Fruit fly (Drosophila melanogaster) whole organism, embryonic: ENCODE data around the gene vib.

Experiments
- Aef1 ChIP-seq: fragments of 200-800 bp; sonication (Bioruptor generic); IDR thresholded peaks from 3 replicates; pipeline ENCODE4 v1.3.6; 2022; ENCODE audit warnings: missing biosample characterization, missing genetic modification characterization
- CG10147 ChIP-seq: fragments of 200-800 bp; sonication (Bioruptor generic); optimal IDR thresholded peaks from 2 replicates; lab custom pipeline; 2019; ENCODE audit warnings: missing biosample characterization, mild to moderate bottlenecking, missing genetic modification characterization, moderate library complexity
- CG10267 ChIP-seq: fragments of 200-800 bp; sonication (Bioruptor generic); optimal IDR thresholded peaks from 2 replicates; lab custom pipeline; 2018; ENCODE audit warnings: missing biosample characterization, mild to moderate bottlenecking, missing genetic modification characterization, moderate library complexity
- CG11093 ChIP-seq: fragments of 200-800 bp; sonication (Bioruptor generic); IDR thresholded peaks from 3 replicates; pipeline ENCODE4 v1.3.6; 2022; ENCODE audit warnings: missing biosample characterization, missing genetic modification characterization
- CG11504 ChIP-seq: fragments of 200-800 bp; sonication (Bioruptor generic); optimal IDR thresholded peaks from 3 replicates; lab custom pipeline; 2019; ENCODE audit warnings: missing biosample characterization, mild to moderate bottlenecking, missing genetic modification characterization, moderate library complexity
- CG11560 ChIP-seq: fragments of 200-800 bp; sonication (Bioruptor generic); IDR thresholded peaks from 3 replicates; pipeline ENCODE4 v1.3.6; 2022; ENCODE audit warnings: missing biosample characterization, missing genetic modification characterization
- CG12299 ChIP-seq: fragments of 200-800 bp; sonication (Bioruptor generic); optimal IDR thresholded peaks from 2 replicates; lab custom pipeline; 2018; ENCODE audit warnings: missing biosample characterization, mild to moderate bottlenecking, missing genetic modification characterization
- CG13624 ChIP-seq: fragments of 200-800 bp; sonication (Bioruptor generic); optimal IDR thresholded peaks from 2 replicates; lab custom pipeline; 2016; ENCODE audit warnings: missing biosample characterization, missing genetic modification characterization
- CG15011 ChIP-seq: fragments of 200-800 bp; sonication (Bioruptor generic); optimal IDR thresholded peaks from 3 replicates; lab custom pipeline; 2018; ENCODE audit warnings: missing biosample characterization, mild to moderate bottlenecking, missing genetic modification characterization
- CG16815 ChIP-seq: fragments of 200-800 bp; sonication (Bioruptor generic); optimal IDR thresholded peaks from 3 replicates; lab custom pipeline; 2017; ENCODE audit warnings: missing biosample characterization, mild to moderate bottlenecking, missing genetic modification characterization
- CG18599 ChIP-seq: fragments of 200-800 bp; sonication (Bioruptor generic); optimal IDR thresholded peaks from 3 replicates; lab custom pipeline; 2017; ENCODE audit warnings: missing biosample characterization, missing genetic modification characterization, mild to moderate bottlenecking, moderate library complexity, missing genetic modification reagents
- CG34422 ChIP-seq: fragments of 200-800 bp; sonication (Bioruptor generic); IDR thresholded peaks from 3 replicates; pipeline ENCODE4 v1.3.6; 2022; ENCODE audit warnings: missing biosample characterization, missing genetic modification characterization
- CG3838 ChIP-seq: fragments of 200-800 bp; sonication (Bioruptor generic); optimal IDR thresholded peaks from 3 replicates; lab custom pipeline; 2016; ENCODE audit warnings: missing biosample characterization, missing genetic modification characterization
- CG4730 ChIP-seq: fragments of 200-800 bp; sonication (Bioruptor generic); IDR thresholded peaks from 2 replicates; pipeline ENCODE4 v1.3.6; 2022; ENCODE audit warnings: missing biosample characterization, missing genetic modification characterization
- CG6791 ChIP-seq: fragments of 200-800 bp; sonication (Bioruptor generic); IDR thresholded peaks from 3 replicates; pipeline ENCODE4 v1.3.6; 2022; ENCODE audit warnings: missing biosample characterization, missing genetic modification characterization; ENCODE audit not compliant: partially characterized antibody
- CG8388 ChIP-seq: fragments of 200-800 bp; sonication (Bioruptor generic); optimal IDR thresholded peaks from 2 replicates; lab custom pipeline; 2019; ENCODE audit warnings: missing biosample characterization, mild to moderate bottlenecking, missing genetic modification characterization, moderate library complexity
- CG9727 ChIP-seq: fragments of 200-800 bp; sonication (Bioruptor generic); optimal IDR thresholded peaks from 3 replicates; lab custom pipeline; 2017; ENCODE audit warnings: missing biosample characterization, mild to moderate bottlenecking, missing genetic modification characterization
- Dip2 ChIP-seq: fragments of 200-800 bp; sonication (Bioruptor generic); IDR thresholded peaks from 2 replicates; pipeline ENCODE4 v1.3.6; 2022; ENCODE audit warnings: missing biosample characterization, missing genetic modification characterization
- Doc3 ChIP-seq: fragments of 200-800 bp; sonication (Bioruptor generic); IDR thresholded peaks from 3 replicates; pipeline ENCODE4 v1.3.6; 2022; ENCODE audit warnings: missing biosample characterization, missing genetic modification characterization; ENCODE audit not compliant: partially characterized antibody
- H15 ChIP-seq: fragments of 200-800 bp; sonication (Bioruptor generic); IDR thresholded peaks from 3 replicates; pipeline ENCODE4 v1.3.6; 2022; ENCODE audit warnings: missing biosample characterization, missing genetic modification characterization
- Jarid2 ChIP-seq: fragments of 200-800 bp; sonication (Bioruptor generic); optimal IDR thresholded peaks from 3 replicates; lab custom pipeline; 2017; ENCODE audit warnings: mild to moderate bottlenecking, missing biosample characterization, missing genetic modification reagents, missing genetic modification characterization
- Kr ChIP-seq: fragments of 200-800 bp; sonication (Bioruptor generic); optimal IDR thresholded peaks from 2 replicates; lab custom pipeline; 2017; ENCODE audit warnings: missing biosample characterization, mild to moderate bottlenecking, missing genetic modification characterization
- MTF-1 ChIP-seq: fragments of 200-800 bp; sonication (Bioruptor generic); optimal IDR thresholded peaks from 2 replicates; lab custom pipeline; 2018; ENCODE audit warnings: missing biosample characterization, mild to moderate bottlenecking, missing genetic modification characterization, borderline replicate concordance
- Opbp ChIP-seq: fragments of 200-800 bp; sonication (Bioruptor generic); IDR thresholded peaks from 3 replicates; pipeline ENCODE4 v1.3.6; 2022; ENCODE audit warnings: missing biosample characterization, missing genetic modification characterization; ENCODE audit not compliant: partially characterized antibody
- Optix ChIP-seq: fragments of 200-800 bp; sonication (Bioruptor generic); IDR thresholded peaks from 3 replicates; pipeline ENCODE4 v1.3.6; 2022; ENCODE audit warnings: missing biosample characterization, missing genetic modification characterization
- Poxn ChIP-seq: fragments of 200-800 bp; sonication (Bioruptor generic); IDR thresholded peaks from 2 replicates; pipeline ENCODE4 v1.3.6; 2022; ENCODE audit warnings: missing biosample characterization, missing genetic modification characterization
- Ptx1 ChIP-seq: fragments of 200-800 bp; sonication (Bioruptor generic); IDR thresholded peaks from 2 replicates; pipeline ENCODE4 v1.3.6; 2022; ENCODE audit warnings: missing biosample characterization, missing genetic modification characterization
- Taf1 ChIP-seq: fragments of 200-800 bp; sonication (Bioruptor generic); IDR thresholded peaks from 2 replicates; pipeline ENCODE4 v1.3.6; 2022; ENCODE audit warnings: missing biosample characterization, missing genetic modification characterization
- amos ChIP-seq: fragments of 200-800 bp; sonication (Bioruptor generic); IDR thresholded peaks from 2 replicates; pipeline ENCODE4 v1.3.6; 2022; ENCODE audit warnings: missing biosample characterization, missing genetic modification characterization; ENCODE audit not compliant: partially characterized antibody
- br ChIP-seq: fragments of >200 bp; optimal IDR thresholded peaks from 2 replicates; lab custom pipeline; 2017
- btn ChIP-seq: fragments of 200-800 bp; sonication (Bioruptor generic); optimal IDR thresholded peaks from 2 replicates; lab custom pipeline; 2016; ENCODE audit warnings: missing biosample characterization, missing genetic modification characterization
- dan ChIP-seq: fragments of 200-800 bp; sonication (Bioruptor generic); IDR thresholded peaks from 2 replicates; pipeline ENCODE4 v1.3.6; 2022; ENCODE audit warnings: missing biosample characterization, missing genetic modification characterization
- danr ChIP-seq: fragments of 200-800 bp; sonication (Bioruptor generic); IDR thresholded peaks from 2 replicates; pipeline ENCODE4 v1.3.6; 2022; ENCODE audit warnings: missing biosample characterization, missing genetic modification characterization
- emc ChIP-seq: fragments of 200-800 bp; sonication (Bioruptor generic); optimal IDR thresholded peaks from 2 replicates; lab custom pipeline; 2016; ENCODE audit warnings: missing biosample characterization, missing genetic modification characterization
- esg ChIP-seq: fragments of 200-800 bp; sonication (Bioruptor generic); conservative IDR thresholded peaks from 2 replicates; pipeline ENCODE4 v1.3.6; 2022; ENCODE audit warnings: missing biosample characterization, missing genetic modification characterization
- ewg ChIP-seq: fragments of 200-800 bp; sonication (Bioruptor generic); optimal IDR thresholded peaks from 3 replicates; lab custom pipeline; 2017; ENCODE audit warnings: mild to moderate bottlenecking, missing biosample characterization, missing genetic modification reagents, missing genetic modification characterization
- hb ChIP-seq: fragments of 200-800 bp; sonication (Bioruptor generic); IDR thresholded peaks from 3 replicates; pipeline ENCODE4 v1.3.6; 2022; ENCODE audit warnings: missing biosample characterization, missing genetic modification characterization; ENCODE audit not compliant: partially characterized antibody
- hkb ChIP-seq, 2 experiments: fragments of 200-800 bp in 1 of 2; fragments of >200 bp in 1 of 2; sonication (Bioruptor generic) in 1 of 2; IDR thresholded peaks in 1 of 2; optimal IDR thresholded peaks in 1 of 2; 2 replicates each; pipeline versions ENCODE4 v1.3.6 to Lab custom; 2017 to 2022; ENCODE audit warnings: missing biosample characterization in 1 of 2, missing genetic modification characterization in 1 of 2
- maf-S ChIP-seq: fragments of 200-800 bp; sonication (Bioruptor generic); optimal IDR thresholded peaks from 2 replicates; lab custom pipeline; 2016; ENCODE audit warnings: missing biosample characterization, missing genetic modification characterization
- oc ChIP-seq: fragments of 200-800 bp; sonication (Bioruptor generic); optimal IDR thresholded peaks from 2 replicates; lab custom pipeline; 2018; ENCODE audit warnings: missing biosample characterization, mild to moderate bottlenecking, missing genetic modification characterization, moderate library complexity
- peb ChIP-seq: fragments of 200-800 bp; sonication (Bioruptor generic); IDR thresholded peaks from 2 replicates; pipeline ENCODE4 v1.3.6; 2022; ENCODE audit warnings: missing biosample characterization, missing genetic modification characterization
- pum ChIP-seq: fragments of 200-800 bp; sonication (Bioruptor generic); optimal IDR thresholded peaks from 2 replicates; lab custom pipeline; 2016; ENCODE audit warnings: missing biosample characterization, missing genetic modification characterization
- sc ChIP-seq, 3 experiments: fragments of >200 bp in 2 of 3; fragments of 200-800 bp in 1 of 3; sonication (Bioruptor generic) in 1 of 3; optimal IDR thresholded peaks; 2 replicates in 2 of 3; 3 replicates in 1 of 3; lab custom pipeline; 2017; ENCODE audit warnings: mild to moderate bottlenecking in 1 of 3, missing biosample characterization in 1 of 3, missing genetic modification characterization in 1 of 3, missing genetic modification reagents in 1 of 3
- sens-2 ChIP-seq: fragments of 200-800 bp; sonication (Bioruptor generic); IDR thresholded peaks from 2 replicates; pipeline ENCODE4 v1.3.6; 2022; ENCODE audit warnings: missing biosample characterization, missing genetic modification characterization
- tap ChIP-seq: fragments of 200-800 bp; optimal IDR thresholded peaks from 3 replicates; lab custom pipeline; 2019; ENCODE audit warnings: missing biosample characterization, mild to moderate bottlenecking, missing genetic modification characterization, moderate library complexity
- tll ChIP-seq, 2 experiments: fragments of 200-800 bp in 1 of 2; fragments of >200 bp in 1 of 2; sonication (Bioruptor generic) in 1 of 2; optimal IDR thresholded peaks; 2 replicates each; lab custom pipeline; 2017 to 2019; ENCODE audit warnings: missing biosample characterization in 2 of 2, missing genetic modification characterization in 2 of 2, mild to moderate bottlenecking in 1 of 2, moderate library complexity in 1 of 2
- ttk ChIP-seq: fragments of 200-800 bp; sonication (Bioruptor generic); IDR thresholded peaks from 2 replicates; pipeline ENCODE4 v2.1.2; 2022; ENCODE audit warnings: missing biosample characterization, missing genetic modification characterization
- unc-4 ChIP-seq: fragments of 200-800 bp; sonication (Bioruptor generic); IDR thresholded peaks from 2 replicates; pipeline ENCODE4 v1.3.6; 2022; ENCODE audit warnings: missing biosample characterization, missing genetic modification characterization; ENCODE audit not compliant: partially characterized antibody
- unpg ChIP-seq: fragments of 200-800 bp; sonication (Bioruptor generic); optimal IDR thresholded peaks from 3 replicates; lab custom pipeline; 2018; ENCODE audit warnings: missing biosample characterization, mild to moderate bottlenecking, missing genetic modification characterization, moderate library complexity
- zen ChIP-seq: fragments of 200-800 bp; sonication (Bioruptor generic); optimal IDR thresholded peaks from 3 replicates; lab custom pipeline; 2018; ENCODE audit warnings: missing biosample characterization, mild to moderate bottlenecking, missing genetic modification characterization, moderate library complexity

The vib gene

dm6 chr3R:19181214-19181613 lies 45.2 kb downstream of the vib start (continued):
- no peak for TF ChIP-seq maf-S (GFP tag; lab: Kevin White, UChicago)
- no peak for TF ChIP-seq CG6791 (GFP tag; lab: Robert Waterston, UW)
- TF ChIP-seq CG3838 (GFP tag; lab: Kevin White, UChicago): no peak
- TF ChIP-seq Poxn (GFP tag; lab: Robert Waterston, UW): no peak
- TF ChIP-seq Opbp (GFP tag; lab: Robert Waterston, UW): no peak
- no peak for TF ChIP-seq CG9727 (GFP tag; lab: Kevin White, UChicago)
- no peak for TF ChIP-seq MTF-1 (GFP tag; lab: Kevin White, UChicago)
- TF ChIP-seq Kr (GFP tag; lab: Kevin White, UChicago): no peak
- no peak for TF ChIP-seq Ptx1
- TF ChIP-seq CG11560: no peak
- TF ChIP-seq CG34422 (GFP tag; lab: Robert Waterston, UW): no peak
- no peak for TF ChIP-seq CG11093 (GFP tag; lab: Robert Waterston, UW)
- TF ChIP-seq hkb (optimal IDR thresholded peaks at IDR 0.05; lab: Kevin White, UChicago): no peak
- TF ChIP-seq hkb (GFP tag; IDR thresholded peaks at IDR 0.05; lab: Robert Waterston, UW): peak; percentile 47
- no peak for TF ChIP-seq danr (GFP tag; lab: Robert Waterston, UW)
- no peak for TF ChIP-seq CG13624 (GFP tag; lab: Kevin White, UChicago)
- no peak for TF ChIP-seq tll (GFP tag; optimal IDR thresholded peaks at IDR 0.05; lab: Kevin White, UChicago)
- TF ChIP-seq ttk (GFP tag; lab: Robert Waterston, UW): 0 out of 2 replicates have a peak, but pooled peaks have one; percentile 6
- TF ChIP-seq Aef1: no peak
- TF ChIP-seq emc: no peak
- TF ChIP-seq hb (GFP tag; lab: Robert Waterston, UW): no peak
- no peak for TF ChIP-seq CG4730 (GFP tag; lab: Robert Waterston, UW)
- no peak for TF ChIP-seq btn (GFP tag; lab: Kevin White, UChicago)
- no peak for TF ChIP-seq dan
- TF ChIP-seq CG10147 (GFP tag; lab: Kevin White, UChicago): no peak
- TF ChIP-seq CG11504 (tag; lab: Kevin White, UChicago): peak; percentile 53
- no peak for TF ChIP-seq unpg (GFP tag; lab: Kevin White, UChicago)
- TF ChIP-seq sc (optimal IDR thresholded peaks at IDR 0.05; lab: Kevin White, UChicago): no peak
- TF ChIP-seq sc (GFP tag; optimal IDR thresholded peaks at IDR 0.05; lab: Kevin White, UChicago): no peak
- no peak for TF ChIP-seq pum
- no peak for TF ChIP-seq sens-2
- no peak for TF ChIP-seq unc-4 (GFP tag; lab: Robert Waterston, UW)
- TF ChIP-seq CG15011 (GFP tag; lab: Kevin White, UChicago): no peak
- no peak for TF ChIP-seq CG10267 (tag; lab: Kevin White, UChicago)
- peak; percentile 31 for TF ChIP-seq CG18599 (GFP tag; lab: Kevin White, UChicago)
- TF ChIP-seq Dip2 (GFP tag; lab: Robert Waterston, UW): no peak
- no peak for TF ChIP-seq oc (tag; lab: Kevin White, UChicago)
- TF ChIP-seq H15 (GFP tag; lab: Robert Waterston, UW): no peak
- TF ChIP-seq zen (tag; lab: Kevin White, UChicago): no peak
- TF ChIP-seq CG8388 (GFP tag; lab: Kevin White, UChicago): no peak
- TF ChIP-seq br (lab: Kevin White, UChicago): no peak
- TF ChIP-seq Doc3 (GFP tag; lab: Robert Waterston, UW): no peak
- TF ChIP-seq CG16815 (GFP tag; lab: Kevin White, UChicago): no peak
- no peak for TF ChIP-seq Optix
- no peak for TF ChIP-seq esg
- TF ChIP-seq ewg (GFP tag; lab: Kevin White, UChicago): no peak
- TF ChIP-seq amos (GFP tag; lab: Robert Waterston, UW): no peak
- no peak for TF ChIP-seq peb (GFP tag; lab: Robert Waterston, UW)
- no peak for TF ChIP-seq Taf1 (GFP tag; lab: Robert Waterston, UW)
- no peak for TF ChIP-seq CG12299 (tag; lab: Kevin White, UChicago)
- no peak for TF ChIP-seq tap (tag; lab: Kevin White, UChicago)
- no peak for TF ChIP-seq Jarid2 (GFP tag; lab: Kevin White, UChicago)
